Fruit fly (Drosophila melanogaster): ENCODE measurements around the gene CG32006.

- TF ChIP-seq Met (GFP tag; optimal IDR thresholded peaks at IDR 0.05) (no peak), CG11902 (GFP tag; optimal IDR thresholded peaks at IDR 0.05) (no peak), CG3919 (GFP tag; optimal IDR thresholded peaks at IDR 0.05) (no peak), eg (GFP tag; IDR thresholded peaks at IDR 0.05) (no peak), Gug (GFP tag; IDR thresholded peaks at IDR 0.05) (no peak), Ets96B (tag; optimal IDR thresholded peaks at IDR 0.05) (no peak), CG6792 (GFP tag; optimal IDR thresholded peaks at IDR 0.05) (no peak), Hr39 (GFP tag; optimal IDR thresholded peaks at IDR 0.05) (no peak), CG6854 (GFP tag; optimal IDR thresholded peaks at IDR 0.05) (no peak), fd59A (GFP tag; optimal IDR thresholded peaks at IDR 0.05) (no peak), Sox14 (GFP tag; optimal IDR thresholded peaks at IDR 0.05) (no peak), CG16779 (tag; optimal IDR thresholded peaks at IDR 0.05) (no peak)
Measured at dm6 chr4:130558-130957, 20.0 kb upstream of the CG32006 start.
